Fruit fly (Drosophila melanogaster) whole organism, embryonic: ENCODE results near the gene Trhn.

Source experiments
- Atf6 ChIP-seq: fragments of 200-800 bp; sonication (Bioruptor generic); IDR thresholded peaks from 2 replicates; pipeline ENCODE4 v1.3.6; 2022; ENCODE audit warnings: missing biosample characterization, missing genetic modification characterization
- Awh ChIP-seq: fragments of 200-800 bp; sonication (Bioruptor generic); IDR thresholded peaks from 2 replicates; pipeline ENCODE4, ENCODE4 v1.3.6; 2022; ENCODE audit warnings: missing biosample characterization, missing genetic modification characterization
- CG10431 ChIP-seq: fragments of 200-800 bp; sonication (Bioruptor generic); optimal IDR thresholded peaks from 3 replicates; lab custom pipeline; 2018; ENCODE audit warnings: missing biosample characterization, mild to moderate bottlenecking, missing genetic modification characterization
- CG10543 ChIP-seq: fragments of 200-800 bp; sonication (Bioruptor generic); optimal IDR thresholded peaks from 3 replicates; lab custom pipeline; 2017; ENCODE audit warnings: missing biosample characterization, mild to moderate bottlenecking, missing genetic modification characterization, moderate library complexity
- CG12219 ChIP-seq: fragments of 200-800 bp; sonication (Bioruptor generic); optimal IDR thresholded peaks from 3 replicates; lab custom pipeline; 2018; ENCODE audit warnings: missing biosample characterization, mild to moderate bottlenecking, missing genetic modification characterization
- CG16779 ChIP-seq: fragments of 200-800 bp; sonication (Bioruptor generic); IDR thresholded peaks from 2 replicates; pipeline ENCODE4 v1.3.6; 2022; ENCODE audit warnings: missing biosample characterization, missing genetic modification characterization
- CG18011 ChIP-seq: fragments of 200-800 bp; sonication (Bioruptor generic); optimal IDR thresholded peaks from 2 replicates; lab custom pipeline; 2017; ENCODE audit warnings: missing biosample characterization, missing genetic modification characterization, mild to moderate bottlenecking, moderate library complexity, missing genotype
- CG2120 ChIP-seq: fragments of 200-800 bp; sonication (Bioruptor generic); optimal IDR thresholded peaks from 3 replicates; lab custom pipeline; 2016; ENCODE audit warnings: missing biosample characterization, missing genetic modification characterization
- CG30020 ChIP-seq: fragments of 200-800 bp; optimal IDR thresholded peaks from 2 replicates; lab custom pipeline; 2019; ENCODE audit warnings: missing biosample characterization, mild to moderate bottlenecking, missing genetic modification characterization, moderate library complexity
- CG31441 ChIP-seq: fragments of 200-800 bp; sonication (Bioruptor generic); IDR thresholded peaks from 2 replicates; pipeline ENCODE4 v1.3.6; 2022; ENCODE audit warnings: missing biosample characterization, missing genetic modification characterization
- CG34376 ChIP-seq: fragments of 200-800 bp; sonication (Bioruptor generic); optimal IDR thresholded peaks from 2 replicates; lab custom pipeline; 2018; ENCODE audit warnings: missing biosample characterization, mild to moderate bottlenecking, missing genetic modification characterization
- CG5180 ChIP-seq: fragments of 200-800 bp; sonication (Bioruptor generic); optimal IDR thresholded peaks from 3 replicates; lab custom pipeline; 2017; ENCODE audit warnings: missing biosample characterization, missing genetic modification characterization, mild to moderate bottlenecking, moderate library complexity, missing genetic modification reagents
- CG5245 ChIP-seq: fragments of 200-800 bp; sonication (Bioruptor generic); optimal IDR thresholded peaks from 3 replicates; lab custom pipeline; 2016; ENCODE audit warnings: missing biosample characterization, missing genetic modification characterization
- CG7928 ChIP-seq: fragments of 200-800 bp; sonication (Bioruptor generic); optimal IDR thresholded peaks from 2 replicates; lab custom pipeline; 2017; ENCODE audit warnings: missing biosample characterization, mild to moderate bottlenecking, missing genetic modification characterization
- CG9817 ChIP-seq: fragments of 200-800 bp; sonication (Bioruptor generic); optimal IDR thresholded peaks from 2 replicates; lab custom pipeline; 2018; ENCODE audit warnings: missing biosample characterization, mild to moderate bottlenecking, missing genetic modification characterization, moderate library complexity
- D19A ChIP-seq: fragments of 200-800 bp; optimal IDR thresholded peaks from 3 replicates; lab custom pipeline; 2019; ENCODE audit warnings: missing biosample characterization, mild to moderate bottlenecking, missing genetic modification characterization, moderate library complexity
- Deaf1 ChIP-seq: fragments of 200-800 bp; optimal IDR thresholded peaks from 3 replicates; lab custom pipeline; 2019; ENCODE audit warnings: missing biosample characterization, mild to moderate bottlenecking, missing genetic modification characterization, moderate library complexity
- Dll ChIP-seq: fragments of 200-800 bp; sonication (Bioruptor generic); IDR thresholded peaks from 4 replicates; pipeline ENCODE4 v1.3.6; 2022; ENCODE audit warnings: missing biosample characterization, missing genetic modification characterization; ENCODE audit not compliant: partially characterized antibody
- Gug ChIP-seq: fragments of 200-800 bp; sonication (Bioruptor generic); IDR thresholded peaks from 4 replicates; pipeline ENCODE4 v1.3.6; 2022; ENCODE audit warnings: missing biosample characterization, missing genetic modification characterization
- H15 ChIP-seq: fragments of 200-800 bp; sonication (Bioruptor generic); IDR thresholded peaks from 3 replicates; pipeline ENCODE4 v1.3.6; 2022; ENCODE audit warnings: missing biosample characterization, missing genetic modification characterization
- HmgZ ChIP-seq: fragments of 200-800 bp; sonication (Bioruptor generic); optimal IDR thresholded peaks from 2 replicates; lab custom pipeline; 2018; ENCODE audit warnings: missing biosample characterization, mild to moderate bottlenecking, missing genetic modification characterization
- Hmx ChIP-seq: fragments of 200-800 bp; sonication (Bioruptor generic); optimal IDR thresholded peaks from 2 replicates; lab custom pipeline; 2016; ENCODE audit warnings: missing biosample characterization, missing genetic modification characterization
- Max ChIP-seq: fragments of 200-800 bp; sonication (Bioruptor generic); optimal IDR thresholded peaks from 2 replicates; lab custom pipeline; 2016; ENCODE audit warnings: missing biosample characterization, mild to moderate bottlenecking, missing genetic modification characterization
- NFAT ChIP-seq: fragments of 200-800 bp; sonication (Bioruptor generic); IDR thresholded peaks from 2 replicates; pipeline ENCODE4 v1.3.6; 2022; ENCODE audit warnings: missing biosample characterization, missing genetic modification characterization
- Neu2 ChIP-seq: fragments of 200-800 bp; sonication (Bioruptor generic); optimal IDR thresholded peaks from 3 replicates; lab custom pipeline; 2016; ENCODE audit warnings: missing biosample characterization, missing genetic modification characterization, borderline replicate concordance
- Poxn ChIP-seq: fragments of 200-800 bp; sonication (Bioruptor generic); IDR thresholded peaks from 2 replicates; pipeline ENCODE4 v1.3.6; 2022; ENCODE audit warnings: missing biosample characterization, missing genetic modification characterization
- Sin3A ChIP-seq: fragments of >200 bp; optimal IDR thresholded peaks from 2 replicates; lab custom pipeline; 2018
- Xrp1 ChIP-seq: fragments of 200-800 bp; sonication (Bioruptor generic); IDR thresholded peaks from 2 replicates; pipeline ENCODE4 v1.3.6; 2022; ENCODE audit warnings: missing biosample characterization, missing genetic modification characterization
- aop ChIP-seq: fragments of 200-800 bp; sonication (Bioruptor generic); IDR thresholded peaks from 2 replicates; pipeline ENCODE4 v1.3.6; 2022; ENCODE audit warnings: missing biosample characterization, missing genetic modification characterization
- ato ChIP-seq: fragments of 200-800 bp; sonication (Bioruptor generic); IDR thresholded peaks from 2 replicates; pipeline ENCODE4 v1.3.6; 2022; ENCODE audit warnings: missing biosample characterization, missing genetic modification characterization; ENCODE audit not compliant: partially characterized antibody
- cato ChIP-seq: fragments of 200-800 bp; sonication (Bioruptor generic); optimal IDR thresholded peaks from 2 replicates; lab custom pipeline; 2016; ENCODE audit warnings: missing biosample characterization, missing genetic modification characterization, borderline replicate concordance
- exex ChIP-seq: fragments of 200-800 bp; sonication (Bioruptor generic); optimal IDR thresholded peaks from 4 replicates; lab custom pipeline; 2018; ENCODE audit warnings: missing biosample characterization, mild to moderate bottlenecking, missing genetic modification characterization, moderate library complexity
- grn ChIP-seq: fragments of 200-800 bp; sonication (Bioruptor generic); optimal IDR thresholded peaks from 3 replicates; lab custom pipeline; 2017; ENCODE audit warnings: missing biosample characterization, missing genetic modification characterization
- kah ChIP-seq: fragments of 200-800 bp; sonication (Bioruptor generic); optimal IDR thresholded peaks from 2 replicates; lab custom pipeline; 2018; ENCODE audit warnings: missing biosample characterization, mild to moderate bottlenecking, missing genetic modification characterization
- kni ChIP-seq: fragments of 200-800 bp; sonication (Bioruptor generic); optimal IDR thresholded peaks from 3 replicates; lab custom pipeline; 2017; ENCODE audit warnings: mild to moderate bottlenecking, missing biosample characterization, missing genetic modification reagents, missing genetic modification characterization
- lov ChIP-seq, 2 experiments: fragments of 200-800 bp in 1 of 2; fragments of >200 bp in 1 of 2; sonication (Bioruptor generic) in 1 of 2; IDR thresholded peaks in 1 of 2; optimal IDR thresholded peaks in 1 of 2; 2 replicates in 1 of 2; 3 replicates in 1 of 2; pipeline versions ENCODE4 v1.3.6 to Lab custom; 2017 to 2022; ENCODE audit warnings: missing biosample characterization in 1 of 2, missing genetic modification characterization in 1 of 2
- p53 ChIP-seq: fragments of 200-800 bp; sonication (Bioruptor generic); optimal IDR thresholded peaks from 2 replicates; lab custom pipeline; 2016; ENCODE audit warnings: missing biosample characterization, missing genetic modification characterization
- pfk ChIP-seq: fragments of 200-800 bp; sonication (Bioruptor generic); optimal IDR thresholded peaks from 2 replicates; lab custom pipeline; 2018; ENCODE audit warnings: missing biosample characterization, mild to moderate bottlenecking, missing genetic modification characterization, moderate library complexity
- pnt ChIP-seq: fragments of 200-800 bp; sonication (Bioruptor generic); optimal IDR thresholded peaks from 3 replicates; lab custom pipeline; 2016; ENCODE audit warnings: missing biosample characterization, missing genetic modification characterization
- schlank ChIP-seq: fragments of 200-800 bp; sonication (Bioruptor generic); optimal IDR thresholded peaks from 2 replicates; lab custom pipeline; 2018; ENCODE audit warnings: missing biosample characterization, mild to moderate bottlenecking, missing genetic modification characterization
- sna ChIP-seq: fragments of 200-800 bp; sonication (Bioruptor generic); IDR thresholded peaks from 2 replicates; pipeline ENCODE4 v1.3.6; 2022; ENCODE audit warnings: missing biosample characterization, missing genetic modification characterization; ENCODE audit not compliant: partially characterized antibody
- stc ChIP-seq: fragments of 200-800 bp; sonication (Bioruptor generic); IDR thresholded peaks from 2 replicates; pipeline ENCODE4 v1.3.6; 2022; ENCODE audit warnings: missing biosample characterization, missing genetic modification characterization
- sug ChIP-seq: fragments of 200-800 bp; optimal IDR thresholded peaks from 2 replicates; lab custom pipeline; 2019; ENCODE audit warnings: missing biosample characterization, mild to moderate bottlenecking, missing genetic modification characterization, moderate library complexity
- tio ChIP-seq: fragments of 200-800 bp; sonication (Bioruptor generic); optimal IDR thresholded peaks from 2 replicates; lab custom pipeline; 2017; ENCODE audit warnings: missing biosample characterization, missing genetic modification characterization, inconsistent platforms
- tup ChIP-seq: fragments of 200-800 bp; sonication (Bioruptor generic); optimal IDR thresholded peaks from 2 replicates; lab custom pipeline; 2016; ENCODE audit warnings: missing biosample characterization, mild to moderate bottlenecking, missing genetic modification characterization, moderate library complexity
- usp ChIP-seq: fragments of >200 bp; optimal IDR thresholded peaks from 2 replicates; lab custom pipeline; 2017; ENCODE audit warnings: missing biosample characterization, missing genetic modification characterization

Trhn gene

DNA sequence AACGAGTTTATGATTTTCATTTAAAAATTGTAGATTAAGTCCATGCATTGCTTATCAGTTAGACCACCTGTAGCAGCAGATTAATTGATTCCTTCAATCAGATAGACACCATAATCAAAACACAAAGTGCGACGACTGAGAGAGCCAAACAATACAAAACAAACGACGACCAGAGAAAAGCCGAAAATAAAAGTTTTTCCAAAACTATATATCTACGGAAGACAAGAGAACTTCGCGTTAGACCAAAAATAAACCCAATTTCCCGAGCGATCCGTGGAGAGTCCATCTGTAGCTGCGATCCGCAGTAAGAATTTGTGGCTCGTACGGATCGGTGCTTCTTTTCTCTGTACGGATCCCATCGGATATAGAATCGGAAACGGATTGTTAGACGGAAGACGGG lies 42.5 kb upstream of the Trhn start, which contains the start of gene galene:
galene (plus strand) TSS at position 301 of the 400 bp plus-strand sequence.
- no peak for TF ChIP-seq usp (GFP tag; lab: Kevin White, UChicago)
- TF ChIP-seq CG2120 (GFP tag; lab: Kevin White, UChicago): no peak
- TF ChIP-seq sug (tag; lab: Kevin White, UChicago): peak; percentile 65
- no peak for TF ChIP-seq Gug (GFP tag; lab: Robert Waterston, UW)
- TF ChIP-seq Deaf1 (tag; lab: Kevin White, UChicago): peak; percentile 70
- peak; percentile 8 for TF ChIP-seq kah
- no peak for TF ChIP-seq sna (GFP tag; lab: Robert Waterston, UW)
- no peak for TF ChIP-seq Max
- TF ChIP-seq H15 (GFP tag; lab: Robert Waterston, UW): no peak
- TF ChIP-seq schlank (tag; lab: Kevin White, UChicago): no peak
- TF ChIP-seq CG5180 (GFP tag; lab: Kevin White, UChicago): no peak
- TF ChIP-seq pfk (GFP tag; lab: Kevin White, UChicago): no peak
- peak; percentile 16; the same call in 1 of the 2 replicates for TF ChIP-seq aop
- peak; percentile 8 for TF ChIP-seq CG10543 (GFP tag; lab: Kevin White, UChicago)

DNA sequence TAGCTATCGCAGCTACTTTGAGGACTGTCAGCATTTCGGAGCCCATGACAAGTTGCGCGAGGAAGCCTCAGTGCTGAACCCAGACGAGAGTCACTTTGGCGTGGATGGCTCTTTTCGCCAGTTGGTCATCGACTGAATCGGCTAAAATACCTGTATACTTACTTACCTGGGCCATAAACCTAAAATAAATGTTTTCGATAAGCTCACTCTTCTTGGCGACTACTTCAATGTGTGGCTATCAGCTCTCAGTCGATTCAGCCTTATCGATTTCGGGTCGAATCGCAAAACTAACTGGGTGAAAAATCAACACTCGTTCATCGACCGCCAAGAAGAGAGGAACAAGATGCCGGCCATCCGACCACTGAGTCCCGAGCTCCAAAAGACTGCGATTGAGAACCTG lies 40.9 kb upstream of the Trhn start, which contains the start of gene CG33966:
CG33966 (plus strand) TSS at position 301 of the 400 bp plus-strand sequence.
- no peak for TF ChIP-seq CG12219 (GFP tag; lab: Kevin White, UChicago)
- TF ChIP-seq Deaf1 (tag; lab: Kevin White, UChicago): peak; percentile 2
- peak; percentile 43 for TF ChIP-seq exex
- peak; percentile 22 for TF ChIP-seq HmgZ (tag; lab: Kevin White, UChicago)
- peak; percentile 36 for TF ChIP-seq sug (tag; lab: Kevin White, UChicago)

DNA sequence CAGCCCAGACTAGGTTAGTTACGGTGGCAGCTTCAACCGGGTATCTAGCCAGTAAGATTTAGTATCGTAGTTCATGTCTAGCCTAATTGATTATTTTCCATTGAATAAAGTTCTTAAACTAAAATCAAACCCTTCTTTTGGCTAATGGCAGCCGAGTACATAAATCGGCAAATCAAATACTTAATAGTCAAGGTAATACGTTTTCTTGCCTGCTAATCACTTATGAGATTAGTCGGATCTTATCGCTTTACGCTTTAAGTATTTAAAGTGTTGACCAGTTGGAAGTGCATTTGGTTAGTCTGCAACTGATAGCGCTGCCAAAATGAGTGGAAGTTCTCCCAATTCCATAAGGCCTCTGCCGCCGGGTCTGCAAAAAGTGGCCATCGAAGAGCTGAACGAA lies 39.6 kb upstream of the Trhn start, which contains the start of gene CG33965:
CG33965 (plus strand) TSS at position 301 of the 400 bp plus-strand sequence.
- TF ChIP-seq cato (no peak), CG31441 (GFP tag; lab: Robert Waterston, UW) (no peak), Poxn (GFP tag; lab: Robert Waterston, UW) (no peak), exex (peak; percentile 65), ato (GFP tag; lab: Robert Waterston, UW) (no peak), CG5245 (GFP tag; lab: Kevin White, UChicago) (no peak), D19A (no peak), Neu2 (no peak)

DNA sequence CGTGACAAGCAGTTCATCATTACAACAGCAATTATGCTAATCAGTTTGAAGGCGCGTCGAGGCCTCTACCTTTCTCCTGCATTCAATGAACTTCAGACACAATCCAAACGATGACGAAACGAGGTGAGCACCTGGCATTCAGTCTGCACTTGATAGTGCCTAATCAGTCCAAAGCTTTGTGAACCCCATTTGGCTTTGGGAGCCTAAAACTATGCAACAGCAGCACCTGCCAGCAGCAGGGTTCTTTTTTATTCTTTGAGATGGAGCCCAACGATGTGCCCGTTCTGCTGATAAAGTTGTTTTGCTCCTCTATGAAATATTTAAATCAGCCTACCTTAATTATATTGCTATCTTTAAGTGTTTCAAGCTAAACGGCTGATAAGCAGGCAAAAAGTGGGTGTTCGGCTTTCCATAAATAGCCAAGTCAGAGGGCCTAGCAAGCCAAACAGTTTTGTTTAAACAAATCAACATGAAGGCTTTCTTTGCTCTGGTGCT lies 34.4 kb upstream of the Trhn start, which contains the start of gene LysS:
LysS (plus strand) TSS at position 445 of the 495 bp plus-strand sequence.
- no peak for TF ChIP-seq tup (GFP tag; lab: Kevin White, UChicago)
- no peak for TF ChIP-seq kni (GFP tag; lab: Kevin White, UChicago)
- TF ChIP-seq Dll (GFP tag; lab: Robert Waterston, UW): no peak
- no peak for TF ChIP-seq CG16779
- TF ChIP-seq schlank (tag; lab: Kevin White, UChicago): no peak
- TF ChIP-seq Awh (GFP tag; lab: Robert Waterston, UW): no peak
- no peak for TF ChIP-seq CG30020 (tag; lab: Kevin White, UChicago)
- no peak for TF ChIP-seq CG9817 (tag; lab: Kevin White, UChicago)
- no peak for TF ChIP-seq NFAT
- no peak for TF ChIP-seq Sin3A (lab: Kevin White, UChicago)
- TF ChIP-seq CG10431 (GFP tag; lab: Kevin White, UChicago): no peak
- TF ChIP-seq p53 (GFP tag; lab: Kevin White, UChicago): no peak
- TF ChIP-seq lov (optimal IDR thresholded peaks at IDR 0.05; lab: Kevin White, UChicago): no peak
- no peak for TF ChIP-seq lov (GFP tag; IDR thresholded peaks at IDR 0.05; lab: Robert Waterston, UW)
- peak; percentile 3 for TF ChIP-seq CG18011
- no peak for TF ChIP-seq CG7928 (GFP tag; lab: Kevin White, UChicago)
- no peak for TF ChIP-seq pnt (GFP tag; lab: Kevin White, UChicago)
- no peak for TF ChIP-seq CG34376
- TF ChIP-seq Atf6: no peak
- no peak for TF ChIP-seq stc
- peak; percentile 23 for TF ChIP-seq grn
- TF ChIP-seq tio (GFP tag; lab: Kevin White, UChicago): no peak
- TF ChIP-seq Xrp1: no peak
- TF ChIP-seq Hmx (GFP tag; lab: Kevin White, UChicago): no peak
- TF ChIP-seq exex: peak; percentile 58
